Fruit fly (Drosophila melanogaster) whole organism: ENCODE measurements around the gene CG13461.

Source experiments
- CG8478 ChIP-seq: fragments of >200 bp; optimal IDR thresholded peaks from 2 replicates; lab custom pipeline; 2018; ENCODE audit warnings: inconsistent platforms
- Dll ChIP-seq: fragments of >200 bp; optimal IDR thresholded peaks from 2 replicates; lab custom pipeline; 2017
- pan ChIP-seq: fragments of >200 bp; optimal IDR thresholded peaks from 2 replicates; lab custom pipeline; 2017
- psq ChIP-seq: fragments of >200 bp; optimal IDR thresholded peaks from 2 replicates; lab custom pipeline; 2017

dm6 chr3L:15073680-15074079 is 21.4 kb upstream of the CG13461 start:
- TF ChIP-seq psq (lab: Kevin White, UChicago) (no peak), pan (lab: Kevin White, UChicago) (no peak), CG8478 (lab: Kevin White, UChicago) (no peak), Dll (lab: Kevin White, UChicago) (no peak)
